Fruit fly (Drosophila melanogaster) whole organism: ENCODE measurements around the gene Wdfy2.

Source experiments
- EcR ChIP-seq, 2 experiments: fragments of >200 bp; optimal IDR thresholded peaks; 2 replicates each; lab custom pipeline; 2017; ENCODE audit warnings: missing biosample characterization in 2 of 2, missing genetic modification characterization in 2 of 2, missing genetic modification reagents in 2 of 2
- pan ChIP-seq: fragments of >200 bp; optimal IDR thresholded peaks from 2 replicates; lab custom pipeline; 2017
- psq ChIP-seq: fragments of >200 bp; optimal IDR thresholded peaks from 2 replicates; lab custom pipeline; 2017
- usp ChIP-seq: fragments of >200 bp; optimal IDR thresholded peaks from 2 replicates; lab custom pipeline; 2017; ENCODE audit warnings: missing biosample characterization, missing genetic modification characterization, mixed read lengths

- TF ChIP-seq EcR (GFP tag; optimal IDR thresholded peaks at IDR 0.05; lab: Kevin White, UChicago) (no peak), psq (lab: Kevin White, UChicago) (no peak), pan (lab: Kevin White, UChicago) (no peak), usp (GFP tag; lab: Kevin White, UChicago) (no peak)
These were observed 26.6 kb upstream of the Wdfy2 start, which contains the start of gene Cnot4 for dm6 chr2L:10396488-10396824.
